Worm (Caenorhabditis elegans) whole organism, L4/young adult: ENCODE data around the gene K01B6.4.

Experiments
- W03F9.2 ChIP-seq: fragments of 150-350 bp; optimal IDR thresholded peaks from 2 replicates; lab custom pipeline; 2014; ENCODE audit warnings: missing biosample characterization, missing genetic modification characterization
- dao-5 ChIP-seq: sonication (generic microtip); optimal IDR thresholded peaks from 2 replicates; lab custom pipeline; 2016; ENCODE audit warnings: missing genotype, missing genetic modification characterization, moderate library complexity, missing compliant biosample characterization

DNA sequence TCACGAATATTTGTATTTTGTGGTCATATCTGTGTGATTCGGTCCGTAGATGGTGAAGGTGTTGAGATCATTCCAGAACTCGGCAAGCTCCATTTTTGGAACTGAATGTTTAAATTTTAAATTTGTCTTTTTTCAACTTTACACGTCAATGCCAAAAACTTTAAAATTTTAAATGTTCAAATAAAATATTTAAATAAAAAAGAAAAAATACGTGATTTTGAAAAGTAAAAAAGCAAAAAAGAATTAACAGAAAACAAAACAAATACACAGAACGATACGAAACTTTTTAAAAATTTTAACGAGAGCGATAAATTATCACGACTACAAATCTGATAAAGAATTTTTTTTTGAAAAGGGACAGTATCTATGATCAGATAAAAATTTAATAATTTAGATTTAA is 36.9 kb upstream of the K01B6.4 start, which contains the start of gene elo-4:
- TF ChIP-seq W03F9.2 (tag; lab: Kevin White, UChicago) (no peak), dao-5 (tag; lab: Kevin White, UChicago) (no peak)
